Worm (Caenorhabditis elegans): ENCODE results near the gene egl-36.

Gene egl-36

ce11 chrX:10746388-10746787 lies 12.3 kb downstream of the egl-36 start, which contains the start of gene R07A4.2:
TSS of gene R07A4.2 (minus strand) at chrX:10746488.
- no peak for TF ChIP-seq nhr-237 (tag; optimal IDR thresholded peaks at IDR 0.05)
- TF ChIP-seq nhr-28 (tag; optimal IDR thresholded peaks at IDR 0.05): no peak
- TF ChIP-seq mls-2 (tag; optimal IDR thresholded peaks at IDR 0.05): no peak

ce11 chrX:10748145-10748544 lies 14.0 kb downstream of the egl-36 start:
- TF ChIP-seq unc-62 (GFP tag; optimal IDR thresholded peaks at IDR 0.05): no peak

- TF ChIP-seq zip-8 (tag; optimal IDR thresholded peaks at IDR 0.05) (no peak), elt-3 (tag; optimal IDR thresholded peaks at IDR 0.05) (no peak), cnd-1 (tag; optimal IDR thresholded peaks at IDR 0.05) (no peak), ham-2 (GFP tag; optimal IDR thresholded peaks at IDR 0.05) (no peak), ceh-43 (GFP tag; optimal IDR thresholded peaks at IDR 0.05) (no peak), lsy-2 (tag; optimal IDR thresholded peaks at IDR 0.05) (no peak), sptf-1 (tag; optimal IDR thresholded peaks at IDR 0.05) (no peak), unc-62 (GFP tag; optimal IDR thresholded peaks at IDR 0.05) (no peak), unc-39 (tag; optimal IDR thresholded peaks at IDR 0.05) (no peak), unc-120 (tag; optimal IDR thresholded peaks at IDR 0.05; ENCODE audit: poor library complexity, severe bottlenecking) (no peak), pha-4 (tag; optimal IDR thresholded peaks at IDR 0.05) (no peak), hlh-1 (tag; optimal IDR thresholded peaks at IDR 0.05) (no peak), M03D4.4 (tag; optimal IDR thresholded peaks at IDR 0.05) (no peak), nhr-12 (tag; optimal IDR thresholded peaks at IDR 0.05) (no peak), mab-5 (tag; optimal IDR thresholded peaks at IDR 0.05) (no peak), mep-1 (tag; optimal IDR thresholded peaks at IDR 0.05) (no peak), ces-1 (GFP tag; optimal IDR thresholded peaks at IDR 0.05) (no peak), nhr-2 (tag; optimal IDR thresholded peaks at IDR 0.05) (no peak), nhr-237 (tag; optimal IDR thresholded peaks at IDR 0.05) (no peak)
Measured at ce11 chrX:10753403-10753802, 19.3 kb downstream of the egl-36 start, which contains the start of gene R07A4.3. TSS of gene R07A4.3 (plus strand) at chrX:10753703.

ce11 chrX:10754532-10754931 lies 20.4 kb downstream of the egl-36 start:
- TF ChIP-seq nhr-76 (tag; optimal IDR thresholded peaks at IDR 0.05): no peak

ce11 chrX:10756185-10756584 lies 22.1 kb downstream of the egl-36 start:
- TF ChIP-seq cnd-1 (tag; optimal IDR thresholded peaks at IDR 0.05): no peak
- TF ChIP-seq sptf-1 (tag; optimal IDR thresholded peaks at IDR 0.05): no peak
- TF ChIP-seq unc-62 (GFP tag; optimal IDR thresholded peaks at IDR 0.05): no peak
- no peak for TF ChIP-seq nhr-12 (tag; optimal IDR thresholded peaks at IDR 0.05)
- no peak for TF ChIP-seq lsy-2 (tag; optimal IDR thresholded peaks at IDR 0.05)
- TF ChIP-seq nhr-76 (tag; optimal IDR thresholded peaks at IDR 0.05): no peak
- no peak for TF ChIP-seq sem-2 (GFP tag; optimal IDR thresholded peaks at IDR 0.05)
- TF ChIP-seq snpc-4 (tag; optimal IDR thresholded peaks at IDR 0.05): no peak
- no peak for TF ChIP-seq hlh-1 (tag; optimal IDR thresholded peaks at IDR 0.05)
- no peak for TF ChIP-seq elt-3 (tag; optimal IDR thresholded peaks at IDR 0.05)

ce11 chrX:10757608-10758007 lies 23.5 kb downstream of the egl-36 start, which contains the start of gene R07A4.4:
TSS of gene R07A4.4 (minus strand) at chrX:10757708.
- TF ChIP-seq flh-1 (GFP tag; optimal IDR thresholded peaks at IDR 0.05) (no peak), unc-62 (GFP tag; optimal IDR thresholded peaks at IDR 0.05) (no peak)

- TF ChIP-seq bed-3 (GFP tag; optimal IDR thresholded peaks at IDR 0.05): no peak
- peak; percentile 32 for TF ChIP-seq ces-1 (GFP tag; optimal IDR thresholded peaks at IDR 0.05)
Measured at ce11 chrX:10758453-10758852, 24.3 kb downstream of the egl-36 start.

ce11 chrX:10760958-10761357 lies 26.8 kb downstream of the egl-36 start:
- no peak for TF ChIP-seq M03D4.4 (tag; optimal IDR thresholded peaks at IDR 0.05)
- TF ChIP-seq blmp-1 (tag; optimal IDR thresholded peaks at IDR 0.05): no peak
